Worm (Caenorhabditis elegans) whole organism, L2 larva: ENCODE data around the gene ZK402.1.

Experiments used
- C34F6.9 ChIP-seq: fragments of 150-350 bp; optimal IDR thresholded peaks from 2 replicates; lab custom pipeline; 2014; ENCODE audit warnings: missing biosample characterization, missing genetic modification characterization
- F13H6.1 ChIP-seq: sonication (generic microtip); optimal IDR thresholded peaks from 2 replicates; lab custom pipeline; 2016; ENCODE audit warnings: missing genetic modification characterization, missing compliant biosample characterization
- Y55F3AM.14 ChIP-seq: fragments of 200-800 bp; sonication (Bioruptor generic); optimal IDR thresholded peaks from 2 replicates; lab custom pipeline; 2018; ENCODE audit warnings: mild to moderate bottlenecking, missing genetic modification characterization, missing compliant biosample characterization
- ZK546.5 ChIP-seq: sonication (generic microtip); optimal IDR thresholded peaks from 2 replicates; lab custom pipeline; 2017; ENCODE audit warnings: missing biosample characterization, missing genetic modification characterization
- alr-1 ChIP-seq: fragments of 150-350 bp; optimal IDR thresholded peaks from 2 replicates; lab custom pipeline; 2014; ENCODE audit warnings: missing biosample characterization, missing genetic modification characterization
- aly-2 ChIP-seq: fragments of 150-350 bp; optimal IDR thresholded peaks from 2 replicates; lab custom pipeline; 2014; ENCODE audit warnings: missing biosample characterization, missing genetic modification characterization
- ama-1 ChIP-seq: fragments of 150-350 bp; optimal IDR thresholded peaks from 2 replicates; lab custom pipeline; 2018; ENCODE audit warnings: inconsistent platforms
- blmp-1 ChIP-seq: sonication (generic microtip); optimal IDR thresholded peaks from 2 replicates; lab custom pipeline; 2017; ENCODE audit warnings: missing genetic modification characterization, mild to moderate bottlenecking, missing compliant biosample characterization, antibody characterized with exemption, moderate library complexity; ENCODE audit not compliant: insufficient read depth
- ceh-82 ChIP-seq: fragments of 150-350 bp; optimal IDR thresholded peaks from 2 replicates; lab custom pipeline; 2014; ENCODE audit warnings: missing biosample characterization, missing genetic modification characterization
- dmd-4 ChIP-seq: sonication (generic microtip); optimal IDR thresholded peaks from 2 replicates; lab custom pipeline; 2017; ENCODE audit warnings: missing biosample characterization, missing genetic modification characterization
- egl-27 ChIP-seq: sonication (generic microtip); optimal IDR thresholded peaks from 3 replicates; lab custom pipeline; 2017; ENCODE audit warnings: missing biosample characterization, missing genetic modification reagents, missing genetic modification characterization
- elt-1 ChIP-seq: fragments of 150-350 bp; optimal IDR thresholded peaks from 2 replicates; lab custom pipeline; 2014; ENCODE audit warnings: missing biosample characterization, missing genetic modification characterization
- elt-3 ChIP-seq: sonication (generic microtip); optimal IDR thresholded peaks from 2 replicates; lab custom pipeline; 2017; ENCODE audit warnings: missing biosample characterization, missing genetic modification characterization
- fos-1 ChIP-seq: fragments of 150-350 bp; optimal IDR thresholded peaks from 2 replicates; lab custom pipeline; 2014; ENCODE audit warnings: missing biosample characterization, missing genetic modification characterization
- lin-11 ChIP-seq: fragments of 150-350 bp; sonication (generic microtip); optimal IDR thresholded peaks from 2 replicates; lab custom pipeline; 2014; ENCODE audit warnings: missing biosample characterization, missing genetic modification characterization, inconsistent platforms, mixed read lengths
- lsy-2 ChIP-seq, 2 experiments: fragments of 150-350 bp in 1 of 2; sonication (generic microtip) in 1 of 2; optimal IDR thresholded peaks; 2 replicates each; lab custom pipeline; 2014 to 2017; ENCODE audit warnings: missing biosample characterization in 2 of 2, missing genetic modification characterization in 2 of 2
- mbf-1 ChIP-seq: sonication (generic microtip); optimal IDR thresholded peaks from 2 replicates; lab custom pipeline; 2017; ENCODE audit warnings: missing biosample characterization, missing genetic modification characterization
- nhr-10 ChIP-seq: sonication (generic microtip); optimal IDR thresholded peaks from 2 replicates; lab custom pipeline; 2017; ENCODE audit warnings: missing biosample characterization, missing genetic modification characterization
- nhr-11 ChIP-seq: fragments of 150-350 bp; optimal IDR thresholded peaks from 2 replicates; lab custom pipeline; 2014; ENCODE audit warnings: missing biosample characterization, missing genetic modification characterization
- nhr-129 ChIP-seq: fragments of 150-350 bp; optimal IDR thresholded peaks from 2 replicates; lab custom pipeline; 2014; ENCODE audit warnings: missing biosample characterization, missing genetic modification characterization
- nhr-21 ChIP-seq: fragments of 150-350 bp; optimal IDR thresholded peaks from 2 replicates; lab custom pipeline; 2014; ENCODE audit warnings: missing biosample characterization, missing genetic modification characterization
- nhr-237 ChIP-seq: fragments of 150-350 bp; optimal IDR thresholded peaks from 2 replicates; lab custom pipeline; 2014; ENCODE audit warnings: missing biosample characterization, missing genetic modification characterization
- nhr-25 ChIP-seq: fragments of 150-350 bp; sonication (generic microtip); optimal IDR thresholded peaks from 3 replicates; lab custom pipeline; 2014; ENCODE audit warnings: missing biosample characterization, missing genetic modification characterization
- nhr-6 ChIP-seq: fragments of 150-350 bp; optimal IDR thresholded peaks from 2 replicates; lab custom pipeline; 2014; ENCODE audit warnings: missing biosample characterization, missing genetic modification characterization
- peb-1 ChIP-seq: fragments of 150-350 bp; optimal IDR thresholded peaks from 2 replicates; lab custom pipeline; 2014; ENCODE audit warnings: missing biosample characterization, missing genetic modification characterization
- sem-4 ChIP-seq: fragments of 150-350 bp; optimal IDR thresholded peaks from 2 replicates; lab custom pipeline; 2014; ENCODE audit warnings: missing biosample characterization, missing genetic modification reagents, missing genetic modification characterization
- skn-1 ChIP-seq: sonication (generic microtip); optimal IDR thresholded peaks from 2 replicates; lab custom pipeline; 2017; ENCODE audit warnings: missing biosample characterization, missing genetic modification characterization
- sma-3 ChIP-seq: sonication (generic microtip); optimal IDR thresholded peaks from 2 replicates; lab custom pipeline; 2016; ENCODE audit warnings: missing genetic modification reagents, missing genetic modification characterization, missing compliant biosample characterization
- sma-9 ChIP-seq, 2 experiments: fragments of 150-350 bp in 1 of 2; sonication (generic microtip) in 1 of 2; optimal IDR thresholded peaks; 2 replicates each; lab custom pipeline; 2014 to 2016; ENCODE audit warnings: missing genetic modification characterization in 2 of 2, mild to moderate bottlenecking in 1 of 2, missing biosample characterization in 1 of 2, missing compliant biosample characterization in 1 of 2, missing genetic modification reagents in 1 of 2, moderate library complexity in 1 of 2
- unc-55 ChIP-seq: fragments of 150-350 bp; sonication (generic microtip); optimal IDR thresholded peaks from 3 replicates; lab custom pipeline; 2014; ENCODE audit warnings: missing biosample characterization, missing genetic modification reagents, missing genetic modification characterization
- unc-62 ChIP-seq: fragments of 150-350 bp; optimal IDR thresholded peaks from 2 replicates; lab custom pipeline; 2014; ENCODE audit warnings: missing biosample characterization, missing genetic modification reagents, missing genetic modification characterization
- ztf-1 ChIP-seq: fragments of 200-800 bp; sonication (Bioruptor generic); conservative IDR thresholded peaks from 2 replicates; pipeline ENCODE4 v1.3.6; 2022; ENCODE audit warnings: missing genetic modification characterization, missing compliant biosample characterization
- ztf-4 ChIP-seq: fragments of 150-350 bp; optimal IDR thresholded peaks from 2 replicates; lab custom pipeline; 2014; ENCODE audit warnings: missing biosample characterization, missing genetic modification characterization

Gene ZK402.1

DNA sequence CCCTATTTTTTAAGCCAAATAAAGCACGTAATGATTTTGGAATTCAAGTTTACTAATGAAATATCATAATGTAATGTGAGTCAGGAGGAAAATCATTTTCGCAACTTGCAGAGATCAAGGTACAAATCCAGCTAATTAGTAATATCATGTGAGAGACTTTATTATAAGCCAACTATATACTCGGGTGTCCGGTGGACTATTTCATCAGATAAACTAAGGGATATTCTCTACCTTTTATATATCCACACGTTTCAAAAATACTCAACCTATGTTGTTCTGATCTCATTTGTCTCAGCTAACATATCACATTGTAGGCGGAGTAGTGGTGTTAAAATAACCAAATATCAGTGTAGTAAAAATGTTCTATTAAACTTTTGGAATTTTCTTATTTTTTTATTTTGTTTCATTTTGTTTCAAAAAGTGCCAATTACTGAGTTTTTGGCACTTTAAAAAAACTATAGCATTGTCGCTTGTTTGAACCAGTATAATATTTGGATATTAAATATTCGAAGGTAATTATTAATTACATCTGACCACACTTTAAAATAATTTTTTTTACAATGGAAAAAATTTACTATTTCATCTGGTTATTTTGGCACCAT lies 14.6 kb upstream of the ZK402.1 start (continued):
- TF ChIP-seq lin-11 (tag; lab: Kevin White, UChicago), result no peak
- peak; percentile 38 for TF ChIP-seq nhr-11 (tag; lab: Kevin White, UChicago)
- peak; percentile 84 for TF ChIP-seq C34F6.9 (tag; lab: Kevin White, UChicago)
- TF ChIP-seq egl-27 (tag; lab: Kevin White, UChicago), result peak; percentile 93
- no peak for TF ChIP-seq ama-1 (lab: Kevin White, UChicago)
- no peak for TF ChIP-seq elt-1 (tag; lab: Kevin White, UChicago)
- TF ChIP-seq blmp-1 (tag; lab: Kevin White, UChicago), result no peak
- peak; percentile 92 for TF ChIP-seq nhr-237
- TF ChIP-seq skn-1 (tag; lab: Kevin White, UChicago), result peak; percentile 91
- TF ChIP-seq nhr-21, result peak; percentile 99
- TF ChIP-seq mbf-1 (tag; lab: Kevin White, UChicago), result peak; percentile 62
- peak; percentile 87 for TF ChIP-seq ceh-82 (tag; lab: Kevin White, UChicago)
- TF ChIP-seq nhr-25 (tag; lab: Kevin White, UChicago), result peak; percentile 95
- peak; percentile 85 for TF ChIP-seq nhr-10 (tag; lab: Kevin White, UChicago)
- peak; percentile 94 for TF ChIP-seq sma-3 (GFP tag; lab: Kevin White, UChicago)
- TF ChIP-seq nhr-129 (tag; lab: Kevin White, UChicago), result peak; percentile 96
- TF ChIP-seq sem-4 (tag; lab: Kevin White, UChicago), result peak; percentile 94
- TF ChIP-seq unc-55 (GFP tag; lab: Kevin White, UChicago), result peak; percentile 85
- TF ChIP-seq ztf-4 (tag; lab: Kevin White, UChicago), result peak; percentile 88
- TF ChIP-seq peb-1, result no peak
- TF ChIP-seq, all 48 proteins: peak for 35

DNA sequence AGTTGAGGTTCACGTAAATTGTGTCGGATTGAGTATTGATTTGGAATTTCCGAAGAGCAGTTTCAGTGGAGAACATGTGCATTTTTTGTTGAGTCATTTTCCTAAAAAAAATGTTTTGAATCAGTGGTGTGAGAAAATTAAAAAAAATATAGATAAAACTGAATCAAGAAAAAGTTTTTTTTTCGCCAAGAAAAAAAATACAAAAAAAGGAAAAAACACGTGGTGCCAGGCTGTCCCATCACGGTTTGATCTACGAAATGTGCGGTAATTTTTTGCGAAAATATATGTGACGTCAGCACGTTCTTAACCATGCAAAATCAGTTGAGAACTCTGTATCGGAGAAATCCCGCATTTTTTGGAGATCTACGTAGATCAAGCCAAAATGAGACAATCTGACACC lies 10.2 kb upstream of the ZK402.1 start, which contains the start of gene F56C3.9:
Gene F56C3.9 (minus strand): TSS at position 101 of the 400 bp plus-strand sequence.
- TF ChIP-seq ama-1 (lab: Kevin White, UChicago), result no peak
- TF ChIP-seq alr-1 (tag; lab: Kevin White, UChicago), result no peak
- TF ChIP-seq ZK546.5 (tag; lab: Kevin White, UChicago), result no peak
- TF ChIP-seq egl-27 (tag; lab: Kevin White, UChicago), result no peak
- TF ChIP-seq nhr-10 (tag; lab: Kevin White, UChicago), result no peak
- TF ChIP-seq ceh-82 (tag; lab: Kevin White, UChicago), result no peak
- no peak for TF ChIP-seq blmp-1 (tag; lab: Kevin White, UChicago)
- TF ChIP-seq sem-4 (tag; lab: Kevin White, UChicago), result no peak
- TF ChIP-seq nhr-6 (tag; lab: Kevin White, UChicago), result no peak

- TF ChIP-seq dmd-4 (tag; lab: Kevin White, UChicago) (no peak), nhr-129 (tag; lab: Kevin White, UChicago) (peak; percentile 42)
Observed at ce11 chrX:1394437-1394836, 9.6 kb upstream of the ZK402.1 start.

- TF ChIP-seq nhr-25 (tag; lab: Kevin White, UChicago) (no peak), aly-2 (tag; lab: Kevin White, UChicago) (no peak), elt-1 (tag; lab: Kevin White, UChicago) (no peak), unc-62 (no peak), lsy-2 (tag; optimal IDR thresholded peaks at IDR 0.05; lab: Kevin White, UChicago) (peak in 1 of 2 experiments; percentile 31), ama-1 (lab: Kevin White, UChicago) (no peak), fos-1 (tag; lab: Kevin White, UChicago) (peak; percentile 12), Y55F3AM.14 (GFP tag; lab: Kevin White, UChicago) (no peak), F13H6.1 (tag; lab: Kevin White, UChicago) (peak; percentile 66), nhr-129 (tag; lab: Kevin White, UChicago) (peak; percentile 59), peb-1 (no peak), ZK546.5 (tag; lab: Kevin White, UChicago) (no peak), egl-27 (tag; lab: Kevin White, UChicago) (peak; percentile 49), elt-3 (tag; lab: Kevin White, UChicago) (no peak), sma-9 (GFP tag; optimal IDR thresholded peaks at IDR 0.05; lab: Kevin White, UChicago) (peak; percentile 88), sma-9 (tag; optimal IDR thresholded peaks at IDR 0.05; lab: Kevin White, UChicago) (no peak), nhr-21 (peak; percentile 64), ztf-1 (GFP tag; lab: Robert Waterston, UW) (no peak)
Observed at ce11 chrX:1395793-1396192, 8.3 kb upstream of the ZK402.1 start.
